Fruit fly (Drosophila melanogaster) whole organism, pupa: ENCODE results near the gene Sirt1.

Experiments
- CG10348 ChIP-seq: fragments of 200-800 bp; sonication (Bioruptor generic); IDR thresholded peaks from 2 replicates; pipeline ENCODE4 v1.3.6; 2022; ENCODE audit warnings: missing biosample characterization, missing genetic modification characterization
- CG13204 ChIP-seq: fragments of 200-800 bp; sonication (Bioruptor generic); optimal IDR thresholded peaks from 2 replicates; lab custom pipeline; 2018; ENCODE audit warnings: missing biosample characterization, mild to moderate bottlenecking, missing genetic modification characterization, moderate library complexity
- CG14655 ChIP-seq: fragments of 200-800 bp; sonication (Bioruptor generic); optimal IDR thresholded peaks from 3 replicates; lab custom pipeline; 2017; ENCODE audit warnings: mild to moderate bottlenecking, missing biosample characterization, missing genetic modification reagents, missing genetic modification characterization
- CG17806 ChIP-seq: fragments of 200-800 bp; sonication (Bioruptor generic); optimal IDR thresholded peaks from 2 replicates; lab custom pipeline; 2018; ENCODE audit warnings: missing biosample characterization, mild to moderate bottlenecking, missing genetic modification characterization, moderate library complexity
- CG32121 ChIP-seq: fragments of 200-800 bp; sonication (Bioruptor generic); IDR thresholded peaks from 2 replicates; pipeline ENCODE4 v1.3.6; 2022; ENCODE audit warnings: missing biosample characterization, missing genetic modification characterization
- CG34367 ChIP-seq: fragments of 200-800 bp; sonication (Bioruptor generic); optimal IDR thresholded peaks from 2 replicates; lab custom pipeline; 2018; ENCODE audit warnings: missing biosample characterization, mild to moderate bottlenecking, missing genetic modification characterization
- CG4496 ChIP-seq: fragments of 200-800 bp; sonication (Bioruptor generic); IDR thresholded peaks from 3 replicates; pipeline ENCODE4 v1.3.6; 2022; ENCODE audit warnings: missing biosample characterization, missing genetic modification characterization
- CG8159 ChIP-seq: fragments of 200-800 bp; sonication (Bioruptor generic); optimal IDR thresholded peaks from 3 replicates; lab custom pipeline; 2018; ENCODE audit warnings: missing biosample characterization, mild to moderate bottlenecking, missing genetic modification characterization, moderate library complexity
- EcR ChIP-seq: fragments of 200-800 bp; sonication (Bioruptor generic); optimal IDR thresholded peaks from 3 replicates; lab custom pipeline; 2019; ENCODE audit warnings: missing biosample characterization, missing genetic modification characterization, mild to moderate bottlenecking, moderate library complexity, missing genetic modification reagents
- Ets98B ChIP-seq: fragments of 200-800 bp; sonication (Bioruptor generic); IDR thresholded peaks from 2 replicates; pipeline ENCODE4 v1.3.6; 2022; ENCODE audit warnings: missing biosample characterization, missing genetic modification characterization
- Pif1A ChIP-seq: fragments of 200-800 bp; sonication (Bioruptor generic); optimal IDR thresholded peaks from 3 replicates; lab custom pipeline; 2016; ENCODE audit warnings: missing biosample characterization, missing genetic modification characterization
- fd96Ca ChIP-seq: fragments of 200-800 bp; sonication (Bioruptor generic); IDR thresholded peaks from 3 replicates; pipeline ENCODE4 v1.3.6; 2022; ENCODE audit warnings: missing biosample characterization, missing genetic modification characterization
- rn ChIP-seq: fragments of 200-800 bp; sonication (Bioruptor generic); IDR thresholded peaks from 2 replicates; pipeline ENCODE4 v1.3.6; 2022; ENCODE audit warnings: missing biosample characterization, missing genetic modification characterization

- TF ChIP-seq rn (no peak), Ets98B (GFP tag; lab: Robert Waterston, UW) (no peak), CG34367 (tag; lab: Kevin White, UChicago) (no peak), CG10348 (GFP tag; lab: Robert Waterston, UW) (no peak), Pif1A (GFP tag; lab: Kevin White, UChicago) (no peak), CG13204 (no peak), CG32121 (GFP tag; lab: Robert Waterston, UW) (no peak), fd96Ca (no peak), CG14655 (GFP tag; lab: Kevin White, UChicago) (no peak), CG4496 (GFP tag; lab: Robert Waterston, UW) (no peak), EcR (GFP tag; lab: Kevin White, UChicago) (no peak), CG8159 (no peak), CG17806 (tag; lab: Kevin White, UChicago) (no peak)
Observed at dm6 chr2L:13140891-13141290, 24.5 kb upstream of the Sirt1 start.
